Fruit fly (Drosophila melanogaster) whole organism, embryonic: ENCODE results near the gene CG43322.
A peak's percentile ranks its signal among the peaks of the same experiment; 100 is the strongest.

Source experiments
- Adf1 ChIP-seq: fragments of 200-800 bp; sonication (Bioruptor generic); IDR thresholded peaks from 2 replicates; pipeline ENCODE4 v1.3.6; 2022; ENCODE audit warnings: missing biosample characterization, missing genetic modification characterization
- B-H1 ChIP-seq: fragments of 200-800 bp; sonication (Bioruptor generic); IDR thresholded peaks from 3 replicates; pipeline ENCODE4 v1.3.6; 2022; ENCODE audit warnings: missing biosample characterization, missing genetic modification characterization
- CG10209 ChIP-seq: fragments of 200-800 bp; sonication (Bioruptor generic); optimal IDR thresholded peaks from 3 replicates; lab custom pipeline; 2017; ENCODE audit warnings: missing biosample characterization, mild to moderate bottlenecking, missing genetic modification characterization, missing genetic modification reagents
- CG10565 ChIP-seq: fragments of 200-800 bp; sonication (Bioruptor generic); optimal IDR thresholded peaks from 3 replicates; lab custom pipeline; 2016; ENCODE audit warnings: missing biosample characterization, mild to moderate bottlenecking, missing genetic modification characterization
- CG11504 ChIP-seq: fragments of 200-800 bp; sonication (Bioruptor generic); optimal IDR thresholded peaks from 3 replicates; lab custom pipeline; 2019; ENCODE audit warnings: missing biosample characterization, mild to moderate bottlenecking, missing genetic modification characterization, moderate library complexity
- CG11696 ChIP-seq: fragments of 200-800 bp; sonication (Bioruptor generic); IDR thresholded peaks from 2 replicates; pipeline ENCODE4 v1.3.6; 2022; ENCODE audit warnings: missing biosample characterization, missing genetic modification characterization
- CG12299 ChIP-seq: fragments of 200-800 bp; sonication (Bioruptor generic); optimal IDR thresholded peaks from 2 replicates; lab custom pipeline; 2018; ENCODE audit warnings: missing biosample characterization, mild to moderate bottlenecking, missing genetic modification characterization
- CG13624 ChIP-seq: fragments of 200-800 bp; sonication (Bioruptor generic); optimal IDR thresholded peaks from 2 replicates; lab custom pipeline; 2016; ENCODE audit warnings: missing biosample characterization, missing genetic modification characterization
- CG13775 ChIP-seq: fragments of 200-800 bp; sonication (Bioruptor generic); optimal IDR thresholded peaks from 3 replicates; lab custom pipeline; 2017; ENCODE audit warnings: missing biosample characterization, mild to moderate bottlenecking, missing genetic modification characterization
- CG15073 ChIP-seq: fragments of 200-800 bp; sonication (Bioruptor generic); optimal IDR thresholded peaks from 2 replicates; lab custom pipeline; 2016; ENCODE audit warnings: missing biosample characterization, missing genetic modification characterization
- CG15696 ChIP-seq: fragments of 200-800 bp; sonication (Bioruptor generic); optimal IDR thresholded peaks from 2 replicates; lab custom pipeline; 2019; ENCODE audit warnings: missing biosample characterization, mild to moderate bottlenecking, missing genetic modification characterization, moderate library complexity
- CG1603 ChIP-seq: fragments of 200-800 bp; sonication (Bioruptor generic); optimal IDR thresholded peaks from 2 replicates; lab custom pipeline; 2019; ENCODE audit warnings: missing biosample characterization, mild to moderate bottlenecking, missing genetic modification characterization, moderate library complexity
- CG17186 ChIP-seq: fragments of 200-800 bp; sonication (Bioruptor generic); optimal IDR thresholded peaks from 3 replicates; lab custom pipeline; 2017; ENCODE audit warnings: missing biosample characterization, missing genetic modification reagents, missing genetic modification characterization
- CG18619 ChIP-seq: fragments of 200-800 bp; sonication (Bioruptor generic); optimal IDR thresholded peaks from 3 replicates; lab custom pipeline; 2017; ENCODE audit warnings: missing biosample characterization, mild to moderate bottlenecking, missing genetic modification characterization
- CG3163 ChIP-seq: fragments of 200-800 bp; sonication (Bioruptor generic); optimal IDR thresholded peaks from 3 replicates; lab custom pipeline; 2016; ENCODE audit warnings: missing biosample characterization, missing genetic modification characterization
- CG4360 ChIP-seq: fragments of 200-800 bp; sonication (Bioruptor generic); IDR thresholded peaks from 2 replicates; pipeline ENCODE4 v1.3.6; 2022; ENCODE audit warnings: missing biosample characterization, missing genetic modification characterization
- CG6854 ChIP-seq: fragments of 200-800 bp; sonication (Bioruptor generic); optimal IDR thresholded peaks from 3 replicates; lab custom pipeline; 2017; ENCODE audit warnings: missing biosample characterization, mild to moderate bottlenecking, missing genetic modification characterization
- CG7745 ChIP-seq: fragments of 200-800 bp; sonication (Bioruptor generic); optimal IDR thresholded peaks from 2 replicates; lab custom pipeline; 2018; ENCODE audit warnings: missing biosample characterization, mild to moderate bottlenecking, missing genetic modification characterization, moderate library complexity
- CG9215 ChIP-seq: fragments of 200-800 bp; sonication (Bioruptor generic); IDR thresholded peaks from 2 replicates; pipeline ENCODE4 v1.3.6; 2022; ENCODE audit warnings: missing biosample characterization, missing genetic modification characterization
- CG9609 ChIP-seq: fragments of 200-800 bp; sonication (Bioruptor generic); optimal IDR thresholded peaks from 3 replicates; lab custom pipeline; 2016; ENCODE audit warnings: missing biosample characterization, missing genetic modification characterization
- CG9727 ChIP-seq: fragments of 200-800 bp; sonication (Bioruptor generic); optimal IDR thresholded peaks from 3 replicates; lab custom pipeline; 2017; ENCODE audit warnings: missing biosample characterization, mild to moderate bottlenecking, missing genetic modification characterization
- CG9876 ChIP-seq: fragments of 200-800 bp; sonication (Bioruptor generic); optimal IDR thresholded peaks from 2 replicates; lab custom pipeline; 2016; ENCODE audit warnings: missing biosample characterization, missing genetic modification characterization
- CHES-1-like ChIP-seq: fragments of 200-800 bp; sonication (Bioruptor generic); optimal IDR thresholded peaks from 2 replicates; lab custom pipeline; 2016; ENCODE audit warnings: missing biosample characterization, missing genetic modification characterization
- Doc2 ChIP-seq: fragments of 200-800 bp; sonication (Bioruptor generic); IDR thresholded peaks from 2 replicates; pipeline ENCODE4 v1.3.6; 2022; ENCODE audit warnings: missing biosample characterization, missing genetic modification characterization
- Doc3 ChIP-seq: fragments of 200-800 bp; sonication (Bioruptor generic); IDR thresholded peaks from 3 replicates; pipeline ENCODE4 v1.3.6; 2022; ENCODE audit warnings: missing biosample characterization, missing genetic modification characterization; ENCODE audit not compliant: partially characterized antibody
- Drgx ChIP-seq: fragments of 200-800 bp; sonication (Bioruptor generic); IDR thresholded peaks from 2 replicates; pipeline ENCODE4 v1.3.6; 2022; ENCODE audit warnings: missing biosample characterization, missing genetic modification characterization
- HHEX ChIP-seq: fragments of 200-800 bp; sonication (Bioruptor generic); optimal IDR thresholded peaks from 3 replicates; lab custom pipeline; 2017; ENCODE audit warnings: missing biosample characterization, mild to moderate bottlenecking, missing genetic modification characterization, missing genetic modification reagents
- HLH54F ChIP-seq: fragments of 200-800 bp; sonication (Bioruptor generic); optimal IDR thresholded peaks from 3 replicates; lab custom pipeline; 2016; ENCODE audit warnings: missing biosample characterization, missing genetic modification characterization
- Meics ChIP-seq: fragments of 200-800 bp; sonication (Bioruptor generic); optimal IDR thresholded peaks from 2 replicates; lab custom pipeline; 2017; ENCODE audit warnings: missing biosample characterization, mild to moderate bottlenecking, missing genetic modification characterization
- NC2β ChIP-seq: fragments of 200-800 bp; sonication (Bioruptor generic); optimal IDR thresholded peaks from 2 replicates; lab custom pipeline; 2016; ENCODE audit warnings: missing biosample characterization, missing genetic modification characterization
- Opbp ChIP-seq: fragments of 200-800 bp; sonication (Bioruptor generic); IDR thresholded peaks from 3 replicates; pipeline ENCODE4 v1.3.6; 2022; ENCODE audit warnings: missing biosample characterization, missing genetic modification characterization; ENCODE audit not compliant: partially characterized antibody
- abd-A ChIP-seq: fragments of 200-800 bp; sonication (Bioruptor generic); optimal IDR thresholded peaks from 3 replicates; lab custom pipeline; 2019; ENCODE audit warnings: missing biosample characterization, mild to moderate bottlenecking, missing genetic modification characterization, moderate library complexity
- amos ChIP-seq: fragments of 200-800 bp; sonication (Bioruptor generic); IDR thresholded peaks from 2 replicates; pipeline ENCODE4 v1.3.6; 2022; ENCODE audit warnings: missing biosample characterization, missing genetic modification characterization; ENCODE audit not compliant: partially characterized antibody
- chn ChIP-seq: fragments of 200-800 bp; sonication (Bioruptor generic); optimal IDR thresholded peaks from 2 replicates; lab custom pipeline; 2016; ENCODE audit warnings: missing biosample characterization, missing genetic modification characterization
- cwo ChIP-seq: fragments of 200-800 bp; sonication (Bioruptor generic); optimal IDR thresholded peaks from 3 replicates; lab custom pipeline; 2017; ENCODE audit warnings: missing biosample characterization, missing genetic modification characterization, mild to moderate bottlenecking, moderate library complexity, missing genetic modification reagents
- fd64A ChIP-seq: fragments of 200-800 bp; sonication (Bioruptor generic); optimal IDR thresholded peaks from 3 replicates; lab custom pipeline; 2018; ENCODE audit warnings: missing biosample characterization, mild to moderate bottlenecking, missing genetic modification characterization
- her ChIP-seq: fragments of 200-800 bp; sonication (Bioruptor generic); optimal IDR thresholded peaks from 2 replicates; lab custom pipeline; 2016; ENCODE audit warnings: missing biosample characterization, missing genetic modification characterization
- hth ChIP-seq: fragments of >200 bp; optimal IDR thresholded peaks from 2 replicates; lab custom pipeline; 2017; ENCODE audit warnings: inconsistent platforms
- inv ChIP-seq: fragments of 200-800 bp; sonication (Bioruptor generic); IDR thresholded peaks from 2 replicates; pipeline ENCODE4 v1.3.6; 2022; ENCODE audit warnings: missing biosample characterization, missing genetic modification characterization; ENCODE audit not compliant: partially characterized antibody
- lov ChIP-seq, 2 experiments: fragments of 200-800 bp in 1 of 2; fragments of >200 bp in 1 of 2; sonication (Bioruptor generic) in 1 of 2; IDR thresholded peaks in 1 of 2; optimal IDR thresholded peaks in 1 of 2; 2 replicates in 1 of 2; 3 replicates in 1 of 2; pipeline versions ENCODE4 v1.3.6 to Lab custom; 2017 to 2022; ENCODE audit warnings: missing biosample characterization in 1 of 2, missing genetic modification characterization in 1 of 2
- mam ChIP-seq: fragments of 200-800 bp; sonication (Bioruptor generic); optimal IDR thresholded peaks from 3 replicates; lab custom pipeline; 2016; ENCODE audit warnings: missing biosample characterization, missing genetic modification characterization
- peb ChIP-seq: fragments of 200-800 bp; sonication (Bioruptor generic); IDR thresholded peaks from 2 replicates; pipeline ENCODE4 v1.3.6; 2022; ENCODE audit warnings: missing biosample characterization, missing genetic modification characterization
- phol ChIP-seq: fragments of 200-800 bp; sonication (Bioruptor generic); optimal IDR thresholded peaks from 3 replicates; lab custom pipeline; 2018; ENCODE audit warnings: missing biosample characterization, mild to moderate bottlenecking, missing genetic modification characterization, moderate library complexity
- run ChIP-seq: fragments of 200-800 bp; sonication (Bioruptor generic); optimal IDR thresholded peaks from 3 replicates; lab custom pipeline; 2018; ENCODE audit warnings: missing biosample characterization, mild to moderate bottlenecking, missing genetic modification characterization
- sima ChIP-seq: fragments of 200-800 bp; sonication (Bioruptor generic); optimal IDR thresholded peaks from 2 replicates; lab custom pipeline; 2016; ENCODE audit warnings: missing biosample characterization, missing genetic modification characterization
- sisA ChIP-seq: fragments of 200-800 bp; sonication (Bioruptor generic); IDR thresholded peaks from 2 replicates; pipeline ENCODE4 v1.3.6; 2022; ENCODE audit warnings: missing biosample characterization, missing genetic modification characterization
- so ChIP-seq: fragments of 200-800 bp; sonication (Bioruptor generic); IDR thresholded peaks from 3 replicates; pipeline ENCODE4 v1.3.6; 2022; ENCODE audit warnings: missing biosample characterization, missing genetic modification characterization
- tin ChIP-seq: fragments of 200-800 bp; sonication (Bioruptor generic); optimal IDR thresholded peaks from 3 replicates; lab custom pipeline; 2016; ENCODE audit warnings: missing biosample characterization, missing genetic modification characterization
- twi ChIP-seq: fragments of 200-800 bp; optimal IDR thresholded peaks from 2 replicates; lab custom pipeline; 2019; ENCODE audit warnings: missing biosample characterization, mild to moderate bottlenecking, missing genetic modification characterization, moderate library complexity

Gene CG43322

dm6 chr2L:7049009-7049647 is 35.9 kb downstream of the CG43322 start (continued):
- TF ChIP-seq CG11504 (tag; lab: Kevin White, UChicago) (peak; percentile 15), CG9609 (GFP tag; lab: Kevin White, UChicago) (no peak), twi (tag; lab: Kevin White, UChicago) (no peak), CG7745 (tag; lab: Kevin White, UChicago) (no peak), cwo (GFP tag; lab: Kevin White, UChicago) (peak; percentile 35), CG15073 (no peak), tin (GFP tag; lab: Kevin White, UChicago) (no peak), CG9215 (GFP tag; lab: Robert Waterston, UW) (peak; percentile 98), CG9727 (GFP tag; lab: Kevin White, UChicago) (peak; percentile 21), peb (GFP tag; lab: Robert Waterston, UW) (no peak), Meics (GFP tag; lab: Kevin White, UChicago) (peak; percentile 30), CG13775 (GFP tag; lab: Kevin White, UChicago) (no peak), run (tag; lab: Kevin White, UChicago) (no peak), inv (peak; percentile 90), her (GFP tag; lab: Kevin White, UChicago) (peak; percentile 39), HLH54F (no peak), CG18619 (GFP tag; lab: Kevin White, UChicago) (no peak), CHES-1-like (GFP tag; lab: Kevin White, UChicago) (no peak), CG17186 (GFP tag; lab: Kevin White, UChicago) (no peak), Opbp (GFP tag; lab: Robert Waterston, UW) (peak; percentile 95; the same call in 2 of the 3 replicates), NC2β (GFP tag; lab: Kevin White, UChicago) (no peak), CG9876 (no peak), lov (optimal IDR thresholded peaks at IDR 0.05; lab: Kevin White, UChicago) (no peak), lov (GFP tag; IDR thresholded peaks at IDR 0.05; lab: Robert Waterston, UW) (0 out of 3 replicates have a peak, but pooled peaks have one; percentile 13), sima (no peak), Drgx (GFP tag; lab: Robert Waterston, UW) (0 out of 2 replicates have a peak, but pooled peaks have one; percentile 36), CG3163 (GFP tag; lab: Kevin White, UChicago) (peak; percentile 3), CG6854 (GFP tag; lab: Kevin White, UChicago) (peak; percentile 49), CG13624 (GFP tag; lab: Kevin White, UChicago) (no peak), CG11696 (GFP tag; lab: Robert Waterston, UW) (no peak), mam (GFP tag; lab: Kevin White, UChicago) (no peak), amos (GFP tag; lab: Robert Waterston, UW) (peak; percentile 84), CG10565 (GFP tag; lab: Kevin White, UChicago) (no peak), CG10209 (GFP tag; lab: Kevin White, UChicago) (no peak), CG4360 (GFP tag; lab: Robert Waterston, UW) (0 out of 2 replicates have a peak, but pooled peaks have one; percentile 5), abd-A (peak; percentile 73), B-H1 (GFP tag; lab: Robert Waterston, UW) (no peak), fd64A (GFP tag; lab: Kevin White, UChicago) (no peak), Adf1 (GFP tag; lab: Robert Waterston, UW) (no peak), CG15696 (tag; lab: Kevin White, UChicago) (no peak), chn (GFP tag; lab: Kevin White, UChicago) (peak; percentile 33), hth (lab: Kevin White, UChicago) (no peak), phol (tag; lab: Kevin White, UChicago) (no peak), so (0 out of 3 replicates have a peak, but pooled peaks have one; percentile 18), CG1603 (tag; lab: Kevin White, UChicago) (peak; percentile 8), sisA (peak; percentile 32; the same call in 1 of the 2 replicates), Doc2 (no peak), Doc3 (GFP tag; lab: Robert Waterston, UW) (peak; percentile 80), CG12299 (tag; lab: Kevin White, UChicago) (peak; percentile 56), HHEX (GFP tag; lab: Kevin White, UChicago) (no peak)
